Worm (Caenorhabditis elegans): ENCODE measurements around the gene T12A7.10.

The T12A7.10 gene

ce11 chrIV:11738092-11738617 is 16.7 kb downstream of the T12A7.10 start, which contains the start of gene K01A6.7:
Gene K01A6.7, minus strand, starts transcription at chrIV:11738567.
- no peak for TF ChIP-seq ztf-29 (GFP tag; IDR thresholded peaks at IDR 0.05)
- no peak for TF ChIP-seq ztf-23 (GFP tag; IDR thresholded peaks at IDR 0.05)
- no peak for TF ChIP-seq klf-2 (GFP tag; conservative IDR thresholded peaks at IDR 0.05)

- TF ChIP-seq ztf-23 (GFP tag; IDR thresholded peaks at IDR 0.05) (no peak), T22C8.4 (GFP tag; IDR thresholded peaks at IDR 0.05) (no peak), klf-2 (GFP tag; conservative IDR thresholded peaks at IDR 0.05) (no peak), ref-1 (GFP tag; conservative IDR thresholded peaks at IDR 0.05) (no peak), med-1 (GFP tag; optimal IDR thresholded peaks at IDR 0.05; ENCODE audit: insufficient read depth) (no peak), flt-1 (GFP tag; IDR thresholded peaks at IDR 0.05) (no peak), tab-1 (GFP tag; IDR thresholded peaks at IDR 0.05) (no peak), cog-1 (tag; optimal IDR thresholded peaks at IDR 0.05) (no peak), ztf-29 (GFP tag; IDR thresholded peaks at IDR 0.05) (no peak)
Observed at ce11 chrIV:11737269-11737668, 17.6 kb downstream of the T12A7.10 start, which contains the start of gene K01A6.8. Gene K01A6.8, minus strand, starts transcription at chrIV:11737369.

- TF ChIP-seq tab-1 (GFP tag; IDR thresholded peaks at IDR 0.05) (no peak), ztf-29 (GFP tag; IDR thresholded peaks at IDR 0.05) (no peak), klf-2 (GFP tag; conservative IDR thresholded peaks at IDR 0.05) (no peak), med-1 (GFP tag; optimal IDR thresholded peaks at IDR 0.05; ENCODE audit: insufficient read depth) (no peak), cog-1 (tag; optimal IDR thresholded peaks at IDR 0.05) (no peak), ztf-23 (GFP tag; IDR thresholded peaks at IDR 0.05) (no peak), ref-1 (GFP tag; conservative IDR thresholded peaks at IDR 0.05) (no peak), T22C8.4 (GFP tag; IDR thresholded peaks at IDR 0.05) (no peak), flt-1 (GFP tag; IDR thresholded peaks at IDR 0.05) (no peak)
Observed at ce11 chrIV:11735025-11735424, 19.9 kb downstream of the T12A7.10 start, which contains the start of gene K01A6.6. Gene K01A6.6, plus strand, starts transcription at chrIV:11735325.

DNA sequence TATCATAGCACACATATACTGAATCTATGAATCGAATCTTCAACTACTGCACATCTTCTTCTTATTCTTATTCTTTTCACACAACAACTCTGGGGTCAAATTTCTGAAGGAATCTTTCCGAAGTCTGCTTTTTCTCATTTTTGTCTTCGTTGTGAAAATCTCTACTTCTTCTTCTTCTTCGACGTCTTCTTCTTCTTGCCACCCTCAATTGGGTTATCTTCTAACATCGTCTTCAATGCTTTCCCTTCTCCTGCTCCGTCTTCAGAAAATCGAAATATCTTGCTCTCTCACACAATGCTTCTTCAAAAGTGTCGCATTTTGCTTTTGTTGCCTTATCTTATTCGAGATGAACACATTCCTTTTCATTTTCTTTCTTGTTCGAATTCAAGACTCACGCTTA is 31.6 kb downstream of the T12A7.10 start:
- TF ChIP-seq flt-1 (GFP tag; IDR thresholded peaks at IDR 0.05): no peak
- TF ChIP-seq ztf-23 (GFP tag; IDR thresholded peaks at IDR 0.05): no peak
- TF ChIP-seq med-1 (GFP tag; optimal IDR thresholded peaks at IDR 0.05; ENCODE audit: insufficient read depth): no peak
- no peak for TF ChIP-seq klf-2 (GFP tag; conservative IDR thresholded peaks at IDR 0.05)
- no peak for TF ChIP-seq ztf-29 (GFP tag; IDR thresholded peaks at IDR 0.05)
- TF ChIP-seq tab-1 (GFP tag; IDR thresholded peaks at IDR 0.05): no peak
- TF ChIP-seq cog-1 (tag; optimal IDR thresholded peaks at IDR 0.05): no peak
- no peak for TF ChIP-seq ref-1 (GFP tag; conservative IDR thresholded peaks at IDR 0.05)
- TF ChIP-seq T22C8.4 (GFP tag; IDR thresholded peaks at IDR 0.05): no peak

DNA sequence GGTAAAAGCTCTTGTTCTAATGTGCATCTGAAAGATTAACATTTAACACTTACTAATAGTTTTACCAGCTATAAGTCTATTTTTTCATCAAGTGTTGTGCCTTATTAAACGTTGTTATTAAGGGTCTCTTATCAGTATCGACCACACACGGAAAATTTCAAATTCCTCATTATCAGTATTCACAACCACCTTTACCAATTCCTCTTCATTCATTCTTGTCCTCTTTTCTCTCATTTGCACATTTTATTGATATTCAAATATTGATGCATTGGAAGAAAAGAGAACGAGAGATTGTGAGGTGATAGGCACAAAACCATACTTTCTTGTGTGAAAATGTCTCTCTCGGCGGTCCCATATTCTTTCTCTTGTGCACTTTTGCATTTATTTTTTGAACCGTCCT is 33.0 kb downstream of the T12A7.10 start:
- TF ChIP-seq med-1 (GFP tag; optimal IDR thresholded peaks at IDR 0.05; ENCODE audit: insufficient read depth): no peak
- no peak for TF ChIP-seq flt-1 (GFP tag; IDR thresholded peaks at IDR 0.05)

DNA sequence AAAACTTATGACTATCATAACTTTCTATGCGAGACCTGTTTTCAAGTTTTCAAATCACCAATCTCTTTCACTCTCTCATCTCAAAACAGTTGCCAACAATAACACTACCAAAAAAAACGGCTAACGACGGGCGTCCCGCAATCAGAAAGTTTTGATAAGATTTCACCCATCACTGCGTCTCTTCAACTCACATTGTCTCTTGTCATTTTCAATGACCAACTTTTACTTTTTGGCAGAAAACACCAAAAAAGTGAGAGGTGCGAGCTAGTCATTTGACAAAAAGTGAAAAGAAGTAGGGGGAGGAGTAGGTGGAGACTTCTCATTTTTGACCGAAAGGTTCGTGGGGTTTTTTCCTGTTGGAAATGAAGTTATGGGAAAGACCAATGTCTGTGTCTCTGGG is 36.2 kb downstream of the T12A7.10 start:
- TF ChIP-seq ref-1 (GFP tag; conservative IDR thresholded peaks at IDR 0.05) (no peak), med-1 (GFP tag; optimal IDR thresholded peaks at IDR 0.05; ENCODE audit: insufficient read depth) (no peak), ztf-23 (GFP tag; IDR thresholded peaks at IDR 0.05) (no peak), tab-1 (GFP tag; IDR thresholded peaks at IDR 0.05) (no peak), cog-1 (tag; optimal IDR thresholded peaks at IDR 0.05) (no peak), klf-2 (GFP tag; conservative IDR thresholded peaks at IDR 0.05) (no peak), ztf-29 (GFP tag; IDR thresholded peaks at IDR 0.05) (no peak), flt-1 (GFP tag; IDR thresholded peaks at IDR 0.05) (no peak), T22C8.4 (GFP tag; IDR thresholded peaks at IDR 0.05) (no peak)

DNA sequence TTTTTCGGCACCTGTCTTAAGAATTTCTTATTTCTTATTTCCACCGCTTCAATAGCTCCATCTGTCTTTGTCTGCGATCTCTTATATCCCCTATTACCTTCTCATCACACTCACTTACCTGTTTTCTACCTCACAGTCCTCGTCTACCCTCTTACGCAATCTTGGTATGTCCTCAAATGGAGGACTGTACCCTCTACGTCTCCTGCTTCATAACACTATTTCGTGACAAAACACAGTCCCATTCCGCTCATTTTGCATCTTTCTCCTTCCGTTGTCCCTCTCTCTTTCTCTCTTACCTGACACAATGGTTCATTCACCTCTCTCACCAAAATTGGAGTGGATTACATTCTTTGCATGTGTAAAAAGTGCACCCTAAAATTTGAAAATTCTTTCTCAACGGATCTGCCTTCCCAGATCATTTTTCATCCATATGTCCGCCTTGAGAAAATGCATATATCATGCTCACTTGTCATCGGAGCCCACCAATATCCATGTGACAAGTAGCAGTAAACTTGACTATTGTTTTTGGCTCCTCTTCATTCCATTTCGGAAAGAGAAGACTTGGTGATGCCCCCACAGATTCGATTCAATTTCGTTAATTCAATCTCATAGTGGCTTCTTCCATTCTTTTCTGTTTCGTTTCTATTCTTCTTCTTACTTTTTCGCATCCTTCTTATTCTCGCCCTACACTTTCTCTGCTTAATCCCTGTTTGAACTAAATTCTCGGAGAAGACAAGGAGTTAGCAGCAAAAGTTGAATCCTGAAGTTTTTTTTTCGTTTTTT is 37.6 kb downstream of the T12A7.10 start:
- TF ChIP-seq ref-1 (GFP tag; conservative IDR thresholded peaks at IDR 0.05) (no peak), ztf-23 (GFP tag; IDR thresholded peaks at IDR 0.05) (no peak), flt-1 (GFP tag; IDR thresholded peaks at IDR 0.05) (no peak), tab-1 (GFP tag; IDR thresholded peaks at IDR 0.05) (no peak), T22C8.4 (GFP tag; IDR thresholded peaks at IDR 0.05) (no peak), med-1 (GFP tag; optimal IDR thresholded peaks at IDR 0.05; ENCODE audit: insufficient read depth) (no peak), cog-1 (tag; optimal IDR thresholded peaks at IDR 0.05) (no peak), ztf-29 (GFP tag; IDR thresholded peaks at IDR 0.05) (no peak), klf-2 (GFP tag; conservative IDR thresholded peaks at IDR 0.05) (no peak)

DNA sequence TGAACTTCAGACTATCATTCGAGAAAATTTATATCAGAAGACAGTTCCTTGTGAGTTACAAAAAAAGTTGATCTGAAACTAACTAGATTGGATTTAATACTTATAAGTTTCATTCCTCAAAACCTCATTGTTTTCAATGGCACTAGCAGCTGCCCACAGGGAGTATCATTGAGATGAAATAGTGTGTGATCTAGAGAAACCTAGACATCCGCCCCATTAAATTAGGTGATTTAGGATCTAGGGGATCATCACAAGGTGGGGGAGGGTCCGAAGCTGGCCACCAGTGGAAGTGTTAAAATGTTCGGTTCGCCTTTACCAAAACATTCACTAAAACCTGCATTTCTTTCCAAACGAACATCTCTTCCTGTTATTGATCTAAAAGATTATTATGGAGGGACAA is 38.5 kb downstream of the T12A7.10 start:
- TF ChIP-seq T22C8.4 (GFP tag; IDR thresholded peaks at IDR 0.05) (no peak), tab-1 (GFP tag; IDR thresholded peaks at IDR 0.05) (no peak), ref-1 (GFP tag; conservative IDR thresholded peaks at IDR 0.05) (no peak), med-1 (GFP tag; optimal IDR thresholded peaks at IDR 0.05; ENCODE audit: insufficient read depth) (no peak), ztf-23 (GFP tag; IDR thresholded peaks at IDR 0.05) (no peak), ztf-29 (GFP tag; IDR thresholded peaks at IDR 0.05) (no peak), klf-2 (GFP tag; conservative IDR thresholded peaks at IDR 0.05) (no peak)

DNA sequence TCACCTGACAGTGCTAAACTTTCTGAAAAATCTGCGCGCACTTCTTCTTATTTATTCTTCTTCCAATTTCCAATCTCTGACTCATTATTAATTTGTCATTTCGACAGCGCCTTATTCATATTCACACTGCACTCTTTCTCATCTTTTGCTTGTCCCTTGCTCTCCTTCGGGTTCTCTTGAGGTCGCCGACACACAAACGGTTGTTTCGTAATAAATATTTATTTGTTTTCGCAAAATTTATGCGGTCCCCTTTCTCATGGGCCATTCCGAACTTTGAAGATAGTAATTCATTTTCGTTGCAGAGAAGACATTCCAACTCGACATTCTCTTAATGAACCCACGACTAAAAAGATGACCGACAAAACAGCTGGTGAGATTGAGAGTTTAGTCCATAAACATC is 40.2 kb downstream of the T12A7.10 start, which contains the start of gene magi-1:
magi-1 (plus strand) TSS at position 301 of the 400 bp plus-strand sequence.
- TF ChIP-seq klf-2 (GFP tag; conservative IDR thresholded peaks at IDR 0.05) (no peak), ref-1 (GFP tag; conservative IDR thresholded peaks at IDR 0.05) (no peak), tab-1 (GFP tag; IDR thresholded peaks at IDR 0.05) (no peak), T22C8.4 (GFP tag; IDR thresholded peaks at IDR 0.05) (no peak), flt-1 (GFP tag; IDR thresholded peaks at IDR 0.05) (no peak), ztf-23 (GFP tag; IDR thresholded peaks at IDR 0.05) (no peak), cog-1 (tag; optimal IDR thresholded peaks at IDR 0.05) (no peak), ztf-29 (GFP tag; IDR thresholded peaks at IDR 0.05) (no peak), med-1 (GFP tag; optimal IDR thresholded peaks at IDR 0.05; ENCODE audit: insufficient read depth) (no peak)

Measured in whole organism, midembryonic.